Fruit fly (Drosophila melanogaster) whole organism, prepupa: ENCODE measurements around the gene CG12661.

Experiments used
- Blimp-1 ChIP-seq: fragments of 200-800 bp; sonication (Bioruptor generic); optimal IDR thresholded peaks from 3 replicates; lab custom pipeline; 2017; ENCODE audit warnings: missing biosample characterization, missing genetic modification characterization, mild to moderate bottlenecking, moderate library complexity, missing genetic modification reagents
- CG10631 ChIP-seq: fragments of 200-800 bp; sonication (Bioruptor generic); optimal IDR thresholded peaks from 2 replicates; lab custom pipeline; 2016; ENCODE audit warnings: missing biosample characterization, missing genetic modification characterization
- CG10669 ChIP-seq: fragments of 200-800 bp; sonication (Bioruptor generic); optimal IDR thresholded peaks from 3 replicates; lab custom pipeline; 2018; ENCODE audit warnings: missing biosample characterization, mild to moderate bottlenecking, missing genetic modification characterization, moderate library complexity
- CG11762 ChIP-seq: fragments of 200-800 bp; sonication (Bioruptor generic); optimal IDR thresholded peaks from 3 replicates; lab custom pipeline; 2016; ENCODE audit warnings: missing biosample characterization, missing genetic modification characterization; ENCODE audit not compliant: insufficient read depth
- CG3032 ChIP-seq: fragments of 200-800 bp; optimal IDR thresholded peaks from 2 replicates; lab custom pipeline; 2019; ENCODE audit warnings: missing biosample characterization, mild to moderate bottlenecking, missing genetic modification characterization, moderate library complexity
- CG31627 ChIP-seq: fragments of 200-800 bp; sonication (Bioruptor generic); optimal IDR thresholded peaks from 3 replicates; lab custom pipeline; 2016; ENCODE audit warnings: missing biosample characterization, missing genetic modification characterization
- CG32006 ChIP-seq: fragments of 200-800 bp; sonication (Bioruptor generic); optimal IDR thresholded peaks from 3 replicates; lab custom pipeline; 2017; ENCODE audit warnings: missing biosample characterization, mild to moderate bottlenecking, missing genetic modification characterization
- CG34406 ChIP-seq: fragments of 200-800 bp; sonication (Bioruptor generic); optimal IDR thresholded peaks from 3 replicates; lab custom pipeline; 2016; ENCODE audit warnings: missing biosample characterization, missing genetic modification characterization
- CG4318 ChIP-seq: fragments of 200-800 bp; sonication (Bioruptor generic); optimal IDR thresholded peaks from 3 replicates; lab custom pipeline; 2017; ENCODE audit warnings: missing biosample characterization, mild to moderate bottlenecking, missing genetic modification characterization
- CG6163 ChIP-seq: fragments of 200-800 bp; sonication (Bioruptor generic); IDR thresholded peaks from 3 replicates; pipeline ENCODE4 v1.3.6; 2022; ENCODE audit warnings: missing biosample characterization, missing genetic modification characterization
- CG6276 ChIP-seq: fragments of 200-800 bp; sonication (Bioruptor generic); optimal IDR thresholded peaks from 2 replicates; lab custom pipeline; 2017; ENCODE audit warnings: missing biosample characterization, mild to moderate bottlenecking, missing genetic modification characterization
- CG6808 ChIP-seq: fragments of 200-800 bp; sonication (Bioruptor generic); optimal IDR thresholded peaks from 3 replicates; lab custom pipeline; 2017; ENCODE audit warnings: missing biosample characterization, missing genetic modification characterization, mild to moderate bottlenecking, moderate library complexity, missing genetic modification reagents
- CG6854 ChIP-seq: fragments of 200-800 bp; sonication (Bioruptor generic); optimal IDR thresholded peaks from 2 replicates; lab custom pipeline; 2017; ENCODE audit warnings: missing biosample characterization, mild to moderate bottlenecking, missing genetic modification characterization
- CG8119 ChIP-seq: fragments of 200-800 bp; sonication (Bioruptor generic); IDR thresholded peaks from 3 replicates; pipeline ENCODE4 v1.3.6; 2022; ENCODE audit warnings: missing biosample characterization, missing genetic modification characterization
- CG8319 ChIP-seq: fragments of 200-800 bp; sonication (Bioruptor generic); optimal IDR thresholded peaks from 3 replicates; lab custom pipeline; 2016; ENCODE audit warnings: missing biosample characterization, missing genetic modification characterization
- CG9139 ChIP-seq: fragments of 200-800 bp; sonication (Bioruptor generic); optimal IDR thresholded peaks from 3 replicates; lab custom pipeline; 2017; ENCODE audit warnings: missing biosample characterization, mild to moderate bottlenecking, missing genetic modification characterization
- Eip78C ChIP-seq: fragments of 200-800 bp; sonication (Bioruptor generic); peaks from one replicate; lab custom pipeline; 2016; ENCODE audit warnings: missing biosample characterization, missing genetic modification characterization
- Ets21C ChIP-seq: fragments of 200-800 bp; sonication (Bioruptor generic); optimal IDR thresholded peaks from 3 replicates; lab custom pipeline; 2016; ENCODE audit warnings: missing biosample characterization, missing genetic modification characterization
- Ets96B ChIP-seq: fragments of 200-800 bp; optimal IDR thresholded peaks from 2 replicates; lab custom pipeline; 2019; ENCODE audit warnings: missing biosample characterization, mild to moderate bottlenecking, missing genetic modification characterization, moderate library complexity
- Hr39 ChIP-seq: fragments of 200-800 bp; sonication (Bioruptor generic); optimal IDR thresholded peaks from 2 replicates; lab custom pipeline; 2016; ENCODE audit warnings: missing biosample characterization, missing genetic modification characterization
- Hr4 ChIP-seq: fragments of 200-800 bp; sonication (Bioruptor generic); optimal IDR thresholded peaks from 3 replicates; lab custom pipeline; 2016; ENCODE audit warnings: missing biosample characterization, missing genetic modification characterization
- Lpt ChIP-seq: fragments of 200-800 bp; sonication (Bioruptor generic); optimal IDR thresholded peaks from 3 replicates; lab custom pipeline; 2016; ENCODE audit warnings: missing biosample characterization, missing genetic modification characterization
- OdsH ChIP-seq: fragments of 200-800 bp; sonication (Bioruptor generic); optimal IDR thresholded peaks from 3 replicates; lab custom pipeline; 2016; ENCODE audit warnings: missing biosample characterization, missing genetic modification characterization
- Smox ChIP-seq: fragments of 200-800 bp; sonication (Bioruptor generic); optimal IDR thresholded peaks from 3 replicates; lab custom pipeline; 2016; ENCODE audit warnings: missing biosample characterization, missing genetic modification characterization
- Sox102F ChIP-seq: fragments of 200-800 bp; sonication (Bioruptor generic); optimal IDR thresholded peaks from 2 replicates; lab custom pipeline; 2016; ENCODE audit warnings: missing biosample characterization, mild to moderate bottlenecking, missing genetic modification characterization
- Sox15 ChIP-seq: fragments of 200-800 bp; sonication (Bioruptor generic); optimal IDR thresholded peaks from 3 replicates; lab custom pipeline; 2016; ENCODE audit warnings: missing biosample characterization, missing genetic modification characterization
- achi ChIP-seq: fragments of 200-800 bp; sonication (Bioruptor generic); optimal IDR thresholded peaks from 3 replicates; lab custom pipeline; 2016; ENCODE audit warnings: missing biosample characterization, missing genetic modification characterization
- acj6 ChIP-seq: fragments of 200-800 bp; sonication (Bioruptor generic); optimal IDR thresholded peaks from 3 replicates; lab custom pipeline; 2016; ENCODE audit warnings: missing biosample characterization, missing genetic modification characterization
- cyc ChIP-seq: fragments of 200-800 bp; sonication (Bioruptor generic); optimal IDR thresholded peaks from 3 replicates; lab custom pipeline; 2016; ENCODE audit warnings: missing biosample characterization, missing genetic modification characterization
- dac ChIP-seq: fragments of 200-800 bp; sonication (Bioruptor generic); optimal IDR thresholded peaks from 2 replicates; lab custom pipeline; 2017; ENCODE audit warnings: missing biosample characterization, mild to moderate bottlenecking, missing genetic modification characterization
- dsx ChIP-seq: fragments of 200-800 bp; optimal IDR thresholded peaks from 3 replicates; lab custom pipeline; 2019; ENCODE audit warnings: missing biosample characterization, mild to moderate bottlenecking, missing genetic modification characterization, moderate library complexity; ENCODE audit not compliant: poor library complexity, severe bottlenecking
- esn ChIP-seq: fragments of 200-800 bp; sonication (Bioruptor generic); optimal IDR thresholded peaks from 2 replicates; lab custom pipeline; 2016; ENCODE audit warnings: missing biosample characterization, mild to moderate bottlenecking, missing genetic modification characterization, moderate library complexity
- fd85E ChIP-seq: fragments of 200-800 bp; sonication (Bioruptor generic); optimal IDR thresholded peaks from 3 replicates; lab custom pipeline; 2016; ENCODE audit warnings: missing biosample characterization, missing genetic modification characterization
- fkh ChIP-seq: fragments of 200-800 bp; sonication (Bioruptor generic); optimal IDR thresholded peaks from 3 replicates; lab custom pipeline; 2017; ENCODE audit warnings: missing biosample characterization, mild to moderate bottlenecking, missing genetic modification characterization, moderate library complexity
- net ChIP-seq: fragments of 200-800 bp; sonication (Bioruptor generic); optimal IDR thresholded peaks from 3 replicates; lab custom pipeline; 2016; ENCODE audit warnings: missing biosample characterization, missing genetic modification characterization
- pdm3 ChIP-seq: fragments of 200-800 bp; sonication (Bioruptor generic); optimal IDR thresholded peaks from 3 replicates; lab custom pipeline; 2016; ENCODE audit warnings: missing biosample characterization, missing genetic modification characterization
- salr ChIP-seq, 2 experiments: fragments of 200-800 bp; sonication (Bioruptor generic); optimal IDR thresholded peaks; 3 replicates each; lab custom pipeline; 2016 to 2018; ENCODE audit warnings: missing biosample characterization in 2 of 2, missing genetic modification characterization in 2 of 2, mild to moderate bottlenecking in 1 of 2
- spab ChIP-seq: fragments of 200-800 bp; sonication (Bioruptor generic); optimal IDR thresholded peaks from 2 replicates; lab custom pipeline; 2017; ENCODE audit warnings: missing biosample characterization, mild to moderate bottlenecking, missing genetic modification characterization, missing genetic modification reagents
- topi ChIP-seq: fragments of 200-800 bp; sonication (Bioruptor generic); optimal IDR thresholded peaks from 3 replicates; lab custom pipeline; 2016; ENCODE audit warnings: missing biosample characterization, missing genetic modification characterization

The CG12661 gene

DNA sequence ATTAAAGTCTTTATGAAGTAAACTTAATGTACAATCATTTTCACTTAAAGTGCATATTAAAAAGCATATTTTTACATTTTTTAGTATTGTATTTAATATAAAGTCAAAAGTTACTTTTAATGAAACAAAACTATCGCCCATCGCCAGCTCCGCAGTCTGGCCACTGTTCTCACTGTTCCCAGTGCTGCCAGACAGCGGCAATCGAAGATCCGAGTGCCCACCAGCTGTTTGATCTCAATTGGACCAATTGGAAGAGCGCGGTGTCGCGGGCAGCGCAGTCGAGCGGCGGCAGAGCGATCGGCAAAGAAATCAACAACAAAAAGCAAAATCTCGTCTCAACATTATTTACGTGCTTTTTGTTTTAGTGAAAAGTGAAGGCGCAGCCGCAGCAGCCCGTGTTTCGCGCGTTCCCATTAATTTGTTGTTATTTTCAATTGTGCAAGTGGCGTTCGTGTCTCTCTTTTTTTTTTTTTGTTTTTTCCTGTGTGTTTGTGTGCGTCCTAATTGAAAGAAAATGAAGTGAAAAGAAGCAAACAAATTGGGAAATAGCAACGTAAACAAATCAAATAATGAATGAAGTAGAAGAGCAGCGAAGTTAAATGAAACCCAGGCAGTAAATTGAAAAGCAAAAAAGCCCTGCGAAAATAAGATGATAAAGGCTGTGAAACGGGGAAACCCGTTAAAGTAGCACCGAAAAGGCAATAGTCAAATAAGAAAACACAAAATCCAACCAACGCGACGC lies 16.5 kb downstream of the CG12661 start, which contains the start of gene rdgA (continued):
- TF ChIP-seq CG10669 (GFP tag; lab: Kevin White, UChicago) (no peak), Sox15 (no peak), CG31627 (peak; percentile 25), Ets96B (no peak), salr (GFP tag; optimal IDR thresholded peaks at IDR 0.05; lab: Kevin White, UChicago) (no peak), CG8119 (peak; percentile 45; the same call in 2 of the 3 replicates), Hr39 (GFP tag; lab: Kevin White, UChicago) (peak; percentile 13), CG6276 (GFP tag; lab: Kevin White, UChicago) (peak; percentile 53), CG8319 (GFP tag; lab: Kevin White, UChicago) (no peak), fd85E (no peak), CG6163 (peak; percentile 51; the same call in 2 of the 3 replicates), CG3032 (tag; lab: Kevin White, UChicago) (no peak), CG6854 (no peak), achi (GFP tag; lab: Kevin White, UChicago) (no peak), Ets21C (GFP tag; lab: Kevin White, UChicago) (peak; percentile 12), esn (GFP tag; lab: Kevin White, UChicago) (peak; percentile 1), Eip78C (peak; percentile 53), CG11762 (GFP tag; lab: Kevin White, UChicago) (no peak), OdsH (GFP tag; lab: Kevin White, UChicago) (peak; percentile 20), Smox (no peak), Sox102F (GFP tag; lab: Kevin White, UChicago) (no peak), CG4318 (GFP tag; lab: Kevin White, UChicago) (no peak), net (peak; percentile 22), Hr4 (GFP tag; lab: Kevin White, UChicago) (peak; percentile 2), cyc (peak; percentile 0), dsx (GFP tag; lab: Kevin White, UChicago) (no peak), pdm3 (GFP tag; lab: Kevin White, UChicago) (peak; percentile 18), CG9139 (GFP tag; lab: Kevin White, UChicago) (no peak), acj6 (no peak), spab (GFP tag; lab: Kevin White, UChicago) (no peak), CG34406 (GFP tag; lab: Kevin White, UChicago) (no peak), CG6808 (GFP tag; lab: Kevin White, UChicago) (no peak), fkh (GFP tag; lab: Kevin White, UChicago) (peak; percentile 17), topi (GFP tag; lab: Kevin White, UChicago) (no peak), Blimp-1 (GFP tag; lab: Kevin White, UChicago) (no peak), dac (GFP tag; lab: Kevin White, UChicago) (no peak), Lpt (no peak), CG32006 (GFP tag; lab: Kevin White, UChicago) (no peak), CG10631 (GFP tag; lab: Kevin White, UChicago) (peak; percentile 19)
